Worm (Caenorhabditis elegans) whole organism, L4 larva: Measurements from ENCODE around the gene lin-3.

Experiments used
- D1046.2 ChIP-seq: fragments of 200-800 bp; sonication (Bioruptor generic); IDR thresholded peaks from 2 replicates; pipeline ENCODE4 v1.3.6; 2022; ENCODE audit warnings: missing genetic modification characterization, missing compliant biosample characterization
- F10B5.3 ChIP-seq: sonication (generic microtip); optimal IDR thresholded peaks from 2 replicates; lab custom pipeline; 2016; ENCODE audit warnings: mild to moderate bottlenecking, missing genetic modification characterization, missing compliant biosample characterization
- F26F4.8 ChIP-seq: fragments of 200-800 bp; sonication (Bioruptor generic); conservative IDR thresholded peaks from 2 replicates; pipeline ENCODE4 v1.3.6; 2022; ENCODE audit warnings: missing genetic modification characterization, missing compliant biosample characterization
- F37D6.2 ChIP-seq: sonication (generic microtip); optimal IDR thresholded peaks from 2 replicates; lab custom pipeline; 2016; ENCODE audit warnings: mild to moderate bottlenecking, missing genetic modification characterization, missing compliant biosample characterization
- T26A8.4 ChIP-seq: fragments of 200-800 bp; sonication (Bioruptor generic); IDR thresholded peaks from 2 replicates; pipeline ENCODE4 v1.3.6; 2022; ENCODE audit warnings: missing genetic modification characterization, missing compliant biosample characterization
- Y5F2A.4 ChIP-seq: fragments of 200-800 bp; sonication (Bioruptor generic); optimal IDR thresholded peaks from 2 replicates; lab custom pipeline; 2018; ENCODE audit warnings: mild to moderate bottlenecking, missing genetic modification characterization, missing compliant biosample characterization
- aha-1 ChIP-seq: fragments of 150-350 bp; peaks from one replicate; lab custom pipeline; 2014; ENCODE audit warnings: missing biosample characterization, missing genetic modification characterization
- arid-1 ChIP-seq: fragments of 200-800 bp; sonication (Bioruptor generic); conservative IDR thresholded peaks from 2 replicates; pipeline ENCODE4 v1.3.6; 2022; ENCODE audit warnings: missing genetic modification reagents, missing genetic modification characterization, missing compliant biosample characterization
- attf-4 ChIP-seq: sonication (generic microtip); optimal IDR thresholded peaks from 3 replicates; lab custom pipeline; 2017; ENCODE audit warnings: missing biosample characterization, missing genetic modification characterization
- daf-16 ChIP-seq, 3 experiments: sonication (generic microtip); optimal IDR thresholded peaks; 2 replicates each; lab custom pipeline; 2016 to 2017; ENCODE audit warnings: missing genetic modification characterization in 3 of 3, missing genetic modification reagents in 3 of 3, mild to moderate bottlenecking in 2 of 3, missing compliant biosample characterization in 2 of 3, missing biosample characterization in 1 of 3, moderate library complexity in 1 of 3
- daf-19 ChIP-seq: fragments of 200-800 bp; sonication (Bioruptor generic); conservative IDR thresholded peaks from 2 replicates; pipeline ENCODE4 v1.3.6; 2022; ENCODE audit warnings: missing genetic modification characterization, missing compliant biosample characterization
- dmd-6 ChIP-seq: fragments of 200-800 bp; sonication (Bioruptor generic); IDR thresholded peaks from 2 replicates; pipeline ENCODE4 v1.3.6; 2022; ENCODE audit warnings: missing genetic modification reagents, missing genetic modification characterization, missing compliant biosample characterization
- egl-27 ChIP-seq: sonication (generic microtip); optimal IDR thresholded peaks from 3 replicates; lab custom pipeline; 2017; ENCODE audit warnings: missing biosample characterization, missing genetic modification reagents, missing genetic modification characterization
- egl-43 ChIP-seq: fragments of 200-800 bp; sonication (Bioruptor generic); IDR thresholded peaks from 2 replicates; pipeline ENCODE4 v1.3.6; 2022; ENCODE audit warnings: missing genetic modification reagents, missing genetic modification characterization, missing compliant biosample characterization
- fos-1 ChIP-seq: fragments of 150-350 bp; optimal IDR thresholded peaks from 2 replicates; lab custom pipeline; 2014; ENCODE audit warnings: missing biosample characterization, missing genetic modification characterization
- hlh-30 ChIP-seq: sonication (generic microtip); optimal IDR thresholded peaks from 2 replicates; lab custom pipeline; 2017; ENCODE audit warnings: antibody characterized with exemption, mild to moderate bottlenecking, missing genetic modification characterization, missing compliant biosample characterization; ENCODE audit not compliant: insufficient read depth
- lin-13 ChIP-seq: fragments of 150-350 bp; optimal IDR thresholded peaks from 2 replicates; lab custom pipeline; 2014; ENCODE audit warnings: missing biosample characterization, missing genetic modification reagents, missing genetic modification characterization
- lin-38 ChIP-seq: fragments of 200-800 bp; sonication (Bioruptor generic); IDR thresholded peaks from 2 replicates; pipeline ENCODE4 v1.3.6; 2022; ENCODE audit warnings: missing genetic modification reagents, missing genetic modification characterization, missing compliant biosample characterization
- lir-3 ChIP-seq: sonication (generic microtip); optimal IDR thresholded peaks from 2 replicates; lab custom pipeline; 2016; ENCODE audit warnings: mild to moderate bottlenecking, missing genetic modification characterization, missing compliant biosample characterization
- lsy-2 ChIP-seq, 2 experiments: fragments of 150-350 bp in 1 of 2; sonication (generic microtip) in 1 of 2; optimal IDR thresholded peaks; 2 replicates each; lab custom pipeline; 2014 to 2017; ENCODE audit warnings: missing biosample characterization in 2 of 2, missing genetic modification characterization in 2 of 2
- mdl-1 ChIP-seq, 2 experiments: fragments of 150-350 bp in 1 of 2; sonication (generic microtip) in 1 of 2; optimal IDR thresholded peaks; 2 replicates each; lab custom pipeline; 2014 to 2017; ENCODE audit warnings: missing biosample characterization in 2 of 2, missing genetic modification characterization in 2 of 2
- mdt-29 ChIP-seq: fragments of 200-800 bp; sonication (Bioruptor generic); IDR thresholded peaks from 2 replicates; pipeline ENCODE4 v1.3.6; 2022; ENCODE audit warnings: missing genetic modification reagents, missing genetic modification characterization, missing compliant biosample characterization
- mxl-3 ChIP-seq: fragments of 200-800 bp; sonication (Bioruptor generic); optimal IDR thresholded peaks from 2 replicates; lab custom pipeline; 2018; ENCODE audit warnings: mild to moderate bottlenecking, missing genetic modification characterization, missing compliant biosample characterization
- nhr-28 ChIP-seq: fragments of 150-350 bp; optimal IDR thresholded peaks from 2 replicates; lab custom pipeline; 2014; ENCODE audit warnings: missing biosample characterization, missing genetic modification characterization
- nhr-42 ChIP-seq: fragments of 200-800 bp; sonication (Bioruptor generic); IDR thresholded peaks from 2 replicates; pipeline ENCODE4 v1.3.6; 2022; ENCODE audit warnings: missing genetic modification characterization, missing compliant biosample characterization
- nhr-48 ChIP-seq: sonication (generic microtip); optimal IDR thresholded peaks from 2 replicates; lab custom pipeline; 2016; ENCODE audit warnings: mild to moderate bottlenecking, missing genetic modification characterization, missing compliant biosample characterization
- nhr-76 ChIP-seq: fragments of 150-350 bp; optimal IDR thresholded peaks from 2 replicates; lab custom pipeline; 2014; ENCODE audit warnings: missing biosample characterization, missing genetic modification characterization
- pha-4 ChIP-seq, 2 experiments: fragments of 150-350 bp in 1 of 2; fragments of 200-800 bp in 1 of 2; sonication (Bioruptor generic) in 1 of 2; IDR thresholded peaks in 1 of 2; optimal IDR thresholded peaks in 1 of 2; 2 replicates each; pipeline versions ENCODE4 v1.3.6 to Lab custom; 2014 to 2022; ENCODE audit warnings: missing genetic modification characterization in 2 of 2, missing genetic modification reagents in 2 of 2, missing biosample characterization in 1 of 2, missing compliant biosample characterization in 1 of 2
- snpc-1.2 ChIP-seq: fragments of 200-800 bp; sonication (Bioruptor generic); IDR thresholded peaks from 2 replicates; pipeline ENCODE4 v1.3.6; 2022; ENCODE audit warnings: missing genetic modification reagents, missing genetic modification characterization, missing compliant biosample characterization
- unc-62 ChIP-seq, 3 experiments: fragments of 150-350 bp in 1 of 3; sonication (generic microtip); optimal IDR thresholded peaks in 2 of 3; peaks in 1 of 3; 1 replicate in 1 of 3; 2 replicates in 2 of 3; lab custom pipeline; 2014 to 2017; ENCODE audit warnings: missing biosample characterization in 3 of 3, missing genetic modification characterization in 3 of 3, missing genetic modification reagents in 3 of 3, missing genotype in 1 of 3
- zip-11 ChIP-seq: fragments of 200-800 bp; sonication (Bioruptor generic); IDR thresholded peaks from 2 replicates; pipeline ENCODE4 v1.3.6; 2022; ENCODE audit warnings: missing genetic modification characterization, missing compliant biosample characterization
- zip-2 ChIP-seq: fragments of 150-350 bp; optimal IDR thresholded peaks from 2 replicates; lab custom pipeline; 2014; ENCODE audit warnings: missing biosample characterization, missing genetic modification characterization
- ztf-11 ChIP-seq: fragments of 150-350 bp; optimal IDR thresholded peaks from 2 replicates; lab custom pipeline; 2014; ENCODE audit warnings: missing biosample characterization, missing genetic modification characterization

The lin-3 gene

DNA sequence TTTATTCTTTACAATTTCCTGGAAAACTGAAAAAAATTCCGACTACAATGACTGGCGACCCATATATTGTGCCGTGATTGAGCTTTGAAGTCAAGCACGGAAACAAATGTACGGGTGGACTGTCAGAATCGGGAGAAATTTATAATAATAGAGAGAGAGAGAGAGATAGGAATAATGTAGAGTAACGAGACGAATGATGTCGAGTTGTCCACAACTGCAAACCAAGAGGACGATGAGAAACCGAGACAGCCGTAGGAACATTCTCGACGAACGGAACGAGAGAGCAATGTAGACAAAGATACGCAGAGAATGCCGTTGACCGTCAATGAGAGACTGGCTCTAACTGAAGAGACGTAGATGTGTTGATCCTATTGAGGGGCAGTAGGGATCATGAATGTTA is 26.5 kb upstream of the lin-3 start (continued):
- peak; percentile 61 to 90 for TF ChIP-seq lsy-2 (tag; optimal IDR thresholded peaks at IDR 0.05; lab: Kevin White, UChicago)
- no peak for TF ChIP-seq nhr-76 (tag; lab: Kevin White, UChicago)
- TF ChIP-seq F37D6.2 (tag; lab: Kevin White, UChicago) = peak; percentile 46
- peak; percentile 69 for TF ChIP-seq lin-13 (GFP tag; lab: Kevin White, UChicago)
- TF ChIP-seq zip-11 = no peak
- no peak for TF ChIP-seq snpc-1.2 (GFP tag; lab: Robert Waterston, UW)
- TF ChIP-seq F10B5.3 = no peak
- TF ChIP-seq attf-4 (tag; lab: Kevin White, UChicago) = no peak
- peak; percentile 74 for TF ChIP-seq T26A8.4

DNA sequence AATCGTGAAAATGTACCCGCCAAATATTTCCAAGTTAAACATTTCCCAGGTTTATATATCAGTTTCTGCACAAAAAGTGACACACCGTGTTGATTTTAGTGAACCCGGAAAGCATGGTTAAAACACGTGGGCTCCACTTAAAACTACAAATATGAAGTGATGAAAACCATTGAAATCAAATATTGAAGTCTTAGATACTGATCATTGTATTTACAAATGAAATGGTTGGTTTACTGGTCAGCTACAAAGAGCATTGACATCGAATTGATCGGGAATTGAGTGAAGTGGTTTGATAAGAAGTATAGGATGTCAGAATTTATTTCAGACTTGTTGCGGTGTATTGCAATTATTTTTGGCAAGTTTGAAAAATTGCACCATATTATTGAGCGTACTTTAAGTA is 24.7 kb upstream of the lin-3 start, which contains the start of gene hrg-5:
Gene hrg-5, minus strand, starts transcription at position 17 of the 400 bp plus-strand sequence.
- no peak for TF ChIP-seq Y5F2A.4 (GFP tag; lab: Kevin White, UChicago)
- no peak for TF ChIP-seq lir-3 (tag; lab: Kevin White, UChicago)
- no peak for TF ChIP-seq daf-16 (GFP tag; optimal IDR thresholded peaks at IDR 0.05; lab: Kevin White, UChicago)
- peak; percentile 49 for TF ChIP-seq daf-16 (tag; optimal IDR thresholded peaks at IDR 0.05; lab: Kevin White, UChicago)
- TF ChIP-seq nhr-28 (tag; lab: Kevin White, UChicago) = peak; percentile 68
- no peak for TF ChIP-seq fos-1 (tag; lab: Kevin White, UChicago)
- TF ChIP-seq mdl-1 (tag; optimal IDR thresholded peaks at IDR 0.05; lab: Kevin White, UChicago) = peak in 1 of 2 experiments; percentile 24
- peak; percentile 65 for TF ChIP-seq dmd-6

ce11 chrIV:11030117-11030516 is 24.0 kb upstream of the lin-3 start:
- TF ChIP-seq lin-13 (GFP tag; lab: Kevin White, UChicago) (no peak), zip-2 (tag; lab: Kevin White, UChicago) (no peak), F26F4.8 (GFP tag; lab: Robert Waterston, UW) (no peak), mxl-3 (GFP tag; lab: Kevin White, UChicago) (no peak), dmd-6 (no peak), daf-19 (GFP tag; lab: Robert Waterston, UW) (no peak), nhr-48 (tag; lab: Kevin White, UChicago) (no peak), unc-62 (GFP tag; optimal IDR thresholded peaks at IDR 0.05 in 1 of 2; lab: Kevin White, UChicago) (peak in 1 of 2 experiments; percentile 52), unc-62 (tag; optimal IDR thresholded peaks at IDR 0.05; lab: Kevin White, UChicago) (no peak), egl-27 (tag; lab: Kevin White, UChicago) (no peak), pha-4 (GFP tag; IDR thresholded peaks at IDR 0.05; lab: Robert Waterston, UW) (no peak), pha-4 (tag; optimal IDR thresholded peaks at IDR 0.05; lab: Kevin White, UChicago) (no peak), aha-1 (tag; lab: Kevin White, UChicago) (peak; percentile 61), lin-38 (GFP tag; lab: Robert Waterston, UW) (no peak)

DNA sequence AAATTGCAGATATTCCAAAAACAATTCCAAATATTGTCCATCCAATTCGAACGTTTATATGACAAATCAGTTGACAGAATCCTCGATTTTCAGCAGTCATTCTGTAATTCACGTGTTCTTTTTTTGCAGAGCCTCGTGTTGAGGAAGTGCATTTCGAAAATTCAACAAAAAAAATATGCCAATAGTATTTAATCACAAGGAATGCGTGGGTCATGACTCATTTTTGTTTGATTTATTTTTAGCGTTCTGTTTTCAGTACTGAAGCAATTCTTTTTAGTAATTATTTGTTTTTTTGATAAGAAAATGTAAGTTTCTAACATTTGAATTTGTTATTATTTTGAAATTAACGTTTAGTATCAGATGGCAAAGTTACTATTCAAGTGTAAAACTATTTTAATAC is 23.2 kb upstream of the lin-3 start, which contains the start of gene hrg-4:
Gene hrg-4, minus strand, starts transcription at position 101 of the 400 bp plus-strand sequence.
- TF ChIP-seq ztf-11 (tag; lab: Kevin White, UChicago) (no peak), mdt-29 (GFP tag; lab: Robert Waterston, UW) (no peak), egl-43 (no peak), arid-1 (GFP tag; lab: Robert Waterston, UW) (no peak), unc-62 (GFP tag; optimal IDR thresholded peaks at IDR 0.05 in 1 of 2; lab: Kevin White, UChicago) (peak in 1 of 2 experiments; percentile 75), unc-62 (tag; optimal IDR thresholded peaks at IDR 0.05; lab: Kevin White, UChicago) (no peak), lin-38 (GFP tag; lab: Robert Waterston, UW) (no peak), nhr-42 (GFP tag; lab: Robert Waterston, UW) (no peak), hlh-30 (tag; lab: Kevin White, UChicago) (peak; percentile 26), D1046.2 (GFP tag; lab: Robert Waterston, UW) (no peak), nhr-76 (tag; lab: Kevin White, UChicago) (no peak)
- TF ChIP-seq, all 104 proteins: peak for 2
